Worm (Caenorhabditis elegans): ENCODE measurements around the gene R05H5.3.

- TF ChIP-seq him-1 (tag; optimal IDR thresholded peaks at IDR 0.05) (no peak), dao-5 (tag; optimal IDR thresholded peaks at IDR 0.05) (no peak), W03F9.2 (tag; optimal IDR thresholded peaks at IDR 0.05) (no peak)
These were observed 5.2 kb upstream of the R05H5.3 start, which contains the start of gene R05H5.7 for ce11 chrII:10192207-10192606.

All from whole organism, L4/young adult.